Fruit fly (Drosophila melanogaster) whole organism, embryonic: ENCODE data around the gene Chpf.
A peak's percentile ranks its signal among the peaks of the same experiment; 100 is the strongest.

ENCODE experiments used
- CG11093 ChIP-seq: fragments of 200-800 bp; sonication (Bioruptor generic); IDR thresholded peaks from 3 replicates; pipeline ENCODE4 v1.3.6; 2022; ENCODE audit warnings: missing biosample characterization, missing genetic modification characterization
- CG11247 ChIP-seq: fragments of 200-800 bp; sonication (Bioruptor generic); IDR thresholded peaks from 2 replicates; pipeline ENCODE4 v1.3.6; 2022; ENCODE audit warnings: missing biosample characterization, missing genetic modification characterization
- CG11560 ChIP-seq: fragments of 200-800 bp; sonication (Bioruptor generic); IDR thresholded peaks from 3 replicates; pipeline ENCODE4 v1.3.6; 2022; ENCODE audit warnings: missing biosample characterization, missing genetic modification characterization
- CG12942 ChIP-seq: fragments of 200-800 bp; sonication (Bioruptor generic); optimal IDR thresholded peaks from 3 replicates; lab custom pipeline; 2016; ENCODE audit warnings: missing biosample characterization, missing genetic modification characterization
- CG13287 ChIP-seq: fragments of 200-800 bp; sonication (Bioruptor generic); IDR thresholded peaks from 2 replicates; pipeline ENCODE4 v1.3.6; 2022; ENCODE audit warnings: missing biosample characterization, missing genetic modification characterization; ENCODE audit not compliant: partially characterized antibody
- CG1603 ChIP-seq: fragments of 200-800 bp; sonication (Bioruptor generic); optimal IDR thresholded peaks from 2 replicates; lab custom pipeline; 2019; ENCODE audit warnings: missing biosample characterization, mild to moderate bottlenecking, missing genetic modification characterization, moderate library complexity
- CG18262 ChIP-seq: fragments of 200-800 bp; optimal IDR thresholded peaks from 3 replicates; lab custom pipeline; 2019; ENCODE audit warnings: missing biosample characterization, mild to moderate bottlenecking, missing genetic modification characterization, moderate library complexity
- CG2129 ChIP-seq: fragments of 200-800 bp; sonication (Bioruptor generic); IDR thresholded peaks from 2 replicates; pipeline ENCODE4 v1.3.6; 2022; ENCODE audit warnings: missing biosample characterization, missing genetic modification characterization; ENCODE audit not compliant: partially characterized antibody
- CG2889 ChIP-seq: fragments of 200-800 bp; sonication (Bioruptor generic); IDR thresholded peaks from 3 replicates; pipeline ENCODE4 v1.3.6; 2022; ENCODE audit warnings: missing biosample characterization, missing genetic modification characterization
- CG31388 ChIP-seq: fragments of 200-800 bp; sonication (Bioruptor generic); optimal IDR thresholded peaks from 2 replicates; lab custom pipeline; 2016; ENCODE audit warnings: missing biosample characterization, missing genetic modification characterization
- CG3281 ChIP-seq: fragments of 200-800 bp; sonication (Bioruptor generic); optimal IDR thresholded peaks from 3 replicates; lab custom pipeline; 2017; ENCODE audit warnings: missing biosample characterization, mild to moderate bottlenecking, missing genetic modification characterization
- CG34224 ChIP-seq: fragments of 200-800 bp; sonication (Bioruptor generic); IDR thresholded peaks from 3 replicates; pipeline ENCODE4 v1.3.6; 2022; ENCODE audit warnings: missing biosample characterization, missing genetic modification characterization; ENCODE audit not compliant: partially characterized antibody
- CG4360 ChIP-seq: fragments of 200-800 bp; sonication (Bioruptor generic); IDR thresholded peaks from 2 replicates; pipeline ENCODE4 v1.3.6; 2022; ENCODE audit warnings: missing biosample characterization, missing genetic modification characterization
- CG6791 ChIP-seq: fragments of 200-800 bp; sonication (Bioruptor generic); IDR thresholded peaks from 3 replicates; pipeline ENCODE4 v1.3.6; 2022; ENCODE audit warnings: missing biosample characterization, missing genetic modification characterization; ENCODE audit not compliant: partially characterized antibody
- CG7963 ChIP-seq: fragments of 200-800 bp; sonication (Bioruptor generic); IDR thresholded peaks from 3 replicates; pipeline ENCODE4 v1.3.6; 2022; ENCODE audit warnings: missing biosample characterization, missing genetic modification characterization; ENCODE audit not compliant: partially characterized antibody
- Elba2 ChIP-seq: fragments of 200-800 bp; sonication (Bioruptor generic); optimal IDR thresholded peaks from 3 replicates; lab custom pipeline; 2016; ENCODE audit warnings: missing biosample characterization, missing genetic modification characterization
- Ets97D ChIP-seq: fragments of 200-800 bp; sonication (Bioruptor generic); optimal IDR thresholded peaks from 3 replicates; lab custom pipeline; 2016; ENCODE audit warnings: missing biosample characterization, missing genetic modification characterization
- Hey ChIP-seq: fragments of 200-800 bp; sonication (Bioruptor generic); optimal IDR thresholded peaks from 3 replicates; lab custom pipeline; 2018; ENCODE audit warnings: missing biosample characterization, mild to moderate bottlenecking, missing genetic modification characterization
- Jarid2 ChIP-seq: fragments of 200-800 bp; sonication (Bioruptor generic); optimal IDR thresholded peaks from 3 replicates; lab custom pipeline; 2017; ENCODE audit warnings: mild to moderate bottlenecking, missing biosample characterization, missing genetic modification reagents, missing genetic modification characterization
- MESR4 ChIP-seq: fragments of 200-800 bp; sonication (Bioruptor generic); optimal IDR thresholded peaks from 2 replicates; lab custom pipeline; 2018; ENCODE audit warnings: missing biosample characterization, mild to moderate bottlenecking, missing genetic modification characterization, moderate library complexity
- Nf-YC ChIP-seq: fragments of 200-800 bp; optimal IDR thresholded peaks from 3 replicates; lab custom pipeline; 2019; ENCODE audit warnings: missing biosample characterization, mild to moderate bottlenecking, missing genetic modification characterization, moderate library complexity
- Oli ChIP-seq: fragments of 200-800 bp; sonication (Bioruptor generic); optimal IDR thresholded peaks from 2 replicates; lab custom pipeline; 2018; ENCODE audit warnings: missing biosample characterization, mild to moderate bottlenecking, missing genetic modification characterization, moderate library complexity
- Scr ChIP-seq: fragments of 200-800 bp; sonication (Bioruptor generic); IDR thresholded peaks from 2 replicates; pipeline ENCODE4 v1.3.6; 2022; ENCODE audit warnings: missing biosample characterization, missing genetic modification characterization; ENCODE audit not compliant: partially characterized antibody
- Six4 ChIP-seq: fragments of 200-800 bp; sonication (Bioruptor generic); optimal IDR thresholded peaks from 2 replicates; lab custom pipeline; 2016; ENCODE audit warnings: missing biosample characterization, missing genetic modification characterization
- Sry-δ ChIP-seq: fragments of 200-800 bp; sonication (Bioruptor generic); optimal IDR thresholded peaks from 2 replicates; lab custom pipeline; 2016; ENCODE audit warnings: missing biosample characterization, missing genetic modification characterization
- Xrp1 ChIP-seq: fragments of 200-800 bp; sonication (Bioruptor generic); IDR thresholded peaks from 2 replicates; pipeline ENCODE4 v1.3.6; 2022; ENCODE audit warnings: missing biosample characterization, missing genetic modification characterization
- abd-A ChIP-seq: fragments of 200-800 bp; sonication (Bioruptor generic); optimal IDR thresholded peaks from 3 replicates; lab custom pipeline; 2019; ENCODE audit warnings: missing biosample characterization, mild to moderate bottlenecking, missing genetic modification characterization, moderate library complexity
- amos ChIP-seq: fragments of 200-800 bp; sonication (Bioruptor generic); IDR thresholded peaks from 2 replicates; pipeline ENCODE4 v1.3.6; 2022; ENCODE audit warnings: missing biosample characterization, missing genetic modification characterization; ENCODE audit not compliant: partially characterized antibody
- bbx ChIP-seq: fragments of 200-800 bp; sonication (Bioruptor generic); IDR thresholded peaks from 2 replicates; pipeline ENCODE4 v1.3.6; 2022; ENCODE audit warnings: missing biosample characterization, missing genetic modification characterization; ENCODE audit not compliant: partially characterized antibody
- bcd ChIP-seq: fragments of 200-800 bp; sonication (Bioruptor generic); optimal IDR thresholded peaks from 2 replicates; lab custom pipeline; 2017; ENCODE audit warnings: missing biosample characterization, mild to moderate bottlenecking, missing genetic modification characterization
- bsh ChIP-seq, 2 experiments: fragments of 200-800 bp; sonication (Bioruptor generic); optimal IDR thresholded peaks; 2 replicates each; lab custom pipeline; 2017 to 2018; ENCODE audit warnings: mild to moderate bottlenecking in 2 of 2, missing biosample characterization in 2 of 2, missing genetic modification characterization in 2 of 2, moderate library complexity in 1 of 2
- da ChIP-seq: fragments of 200-800 bp; sonication (Bioruptor generic); optimal IDR thresholded peaks from 2 replicates; lab custom pipeline; 2016; ENCODE audit warnings: missing biosample characterization, missing genetic modification characterization
- dm ChIP-seq: fragments of 200-800 bp; sonication (Bioruptor generic); optimal IDR thresholded peaks from 3 replicates; lab custom pipeline; 2016; ENCODE audit warnings: missing biosample characterization, missing genetic modification characterization
- dmrt11E ChIP-seq: fragments of 200-800 bp; sonication (Bioruptor generic); optimal IDR thresholded peaks from 3 replicates; lab custom pipeline; 2018; ENCODE audit warnings: missing biosample characterization, mild to moderate bottlenecking, missing genetic modification characterization, moderate library complexity
- dysf ChIP-seq: fragments of 200-800 bp; sonication (Bioruptor generic); IDR thresholded peaks from 3 replicates; pipeline ENCODE4 v1.3.6; 2022; ENCODE audit warnings: missing biosample characterization, missing genetic modification characterization
- grau ChIP-seq: fragments of 200-800 bp; optimal IDR thresholded peaks from 3 replicates; lab custom pipeline; 2019; ENCODE audit warnings: missing biosample characterization, mild to moderate bottlenecking, missing genetic modification characterization, moderate library complexity
- hkb ChIP-seq, 2 experiments: fragments of 200-800 bp in 1 of 2; fragments of >200 bp in 1 of 2; sonication (Bioruptor generic) in 1 of 2; IDR thresholded peaks in 1 of 2; optimal IDR thresholded peaks in 1 of 2; 2 replicates each; pipeline versions ENCODE4 v1.3.6 to Lab custom; 2017 to 2022; ENCODE audit warnings: missing biosample characterization in 1 of 2, missing genetic modification characterization in 1 of 2
- ind ChIP-seq: fragments of 200-800 bp; sonication (Bioruptor generic); optimal IDR thresholded peaks from 3 replicates; lab custom pipeline; 2016; ENCODE audit warnings: missing biosample characterization, missing genetic modification characterization
- nerfin-2 ChIP-seq: fragments of 200-800 bp; sonication (Bioruptor generic); IDR thresholded peaks from 2 replicates; pipeline ENCODE4 v1.3.6; 2022; ENCODE audit warnings: missing biosample characterization, missing genetic modification characterization; ENCODE audit not compliant: partially characterized antibody
- nom ChIP-seq: fragments of 200-800 bp; sonication (Bioruptor generic); optimal IDR thresholded peaks from 2 replicates; lab custom pipeline; 2017; ENCODE audit warnings: missing biosample characterization, missing genetic modification characterization, mild to moderate bottlenecking, moderate library complexity, missing genetic modification reagents
- slp2 ChIP-seq: fragments of 200-800 bp; sonication (Bioruptor generic); optimal IDR thresholded peaks from 2 replicates; lab custom pipeline; 2016; ENCODE audit warnings: missing biosample characterization, missing genetic modification characterization

The Chpf gene

DNA sequence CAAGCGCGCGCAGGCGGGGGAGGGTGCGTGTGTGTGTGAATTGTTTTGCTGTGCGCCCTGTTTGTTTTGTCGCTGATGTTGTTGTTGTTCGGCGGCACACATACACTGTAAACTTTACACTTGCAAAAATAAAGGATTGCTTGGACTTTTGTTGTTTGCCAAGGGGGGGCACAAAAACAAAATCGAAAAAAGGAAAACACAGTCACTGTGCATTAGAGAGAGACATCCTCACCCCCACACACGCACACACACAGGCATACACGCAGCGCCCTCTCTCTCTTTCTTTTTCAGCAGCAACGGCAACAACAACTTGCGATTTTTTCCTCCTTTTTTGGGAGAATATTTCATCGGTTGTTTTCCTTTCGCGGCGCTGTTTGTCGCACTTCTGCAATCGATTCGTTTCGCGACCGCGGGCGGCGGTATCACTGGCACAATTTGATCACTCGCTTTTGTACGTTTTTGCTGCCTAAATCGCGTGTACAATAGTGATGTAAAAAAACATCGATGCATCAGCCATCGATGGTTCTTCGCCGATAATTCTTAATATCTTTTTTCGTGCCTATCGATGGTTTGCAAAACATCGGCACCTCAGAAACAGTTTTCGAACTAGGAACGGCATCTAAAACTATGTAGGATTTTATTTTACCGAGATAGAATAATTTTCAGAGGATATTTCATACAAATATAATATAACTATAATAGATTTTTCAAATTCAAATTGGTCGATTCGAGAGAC, 22.2 kb downstream of the Chpf start, which contains the start of gene hep (continued):
- TF ChIP-seq Hey (tag; lab: Kevin White, UChicago) (no peak), Ets97D (no peak), amos (GFP tag; lab: Robert Waterston, UW) (peak; percentile 95), nerfin-2 (GFP tag; lab: Robert Waterston, UW) (peak; percentile 79), CG11093 (GFP tag; lab: Robert Waterston, UW) (no peak), MESR4 (GFP tag; lab: Kevin White, UChicago) (peak; percentile 83), CG6791 (GFP tag; lab: Robert Waterston, UW) (peak; percentile 92), Elba2 (no peak), dm (peak; percentile 30), bsh (GFP tag; optimal IDR thresholded peaks at IDR 0.05; lab: Kevin White, UChicago) (peak in 1 of 2 experiments; percentile 44), CG31388 (no peak), Scr (peak; percentile 82), Jarid2 (no peak), nom (GFP tag; lab: Kevin White, UChicago) (peak; percentile 35), CG11560 (tag; lab: Robert Waterston, UW) (no peak), bbx (GFP tag; lab: Robert Waterston, UW) (peak; percentile 89), Xrp1 (GFP tag; lab: Robert Waterston, UW) (no peak), CG2129 (peak; percentile 57), CG7963 (GFP tag; lab: Robert Waterston, UW) (peak; percentile 86), slp2 (GFP tag; lab: Kevin White, UChicago) (no peak), dmrt11E (tag; lab: Kevin White, UChicago) (no peak), da (GFP tag; lab: Kevin White, UChicago) (no peak), CG4360 (GFP tag; lab: Robert Waterston, UW) (peak; percentile 89), CG34224 (GFP tag; lab: Robert Waterston, UW) (peak; percentile 54), grau (tag; lab: Kevin White, UChicago) (no peak), Nf-YC (no peak), Sry-δ (peak; percentile 82), dysf (no peak), CG3281 (GFP tag; lab: Kevin White, UChicago) (no peak), bcd (GFP tag; lab: Kevin White, UChicago) (no peak), Oli (tag; lab: Kevin White, UChicago) (no peak), CG1603 (tag; lab: Kevin White, UChicago) (peak; percentile 17), CG2889 (GFP tag; lab: Robert Waterston, UW) (no peak), abd-A (tag; lab: Kevin White, UChicago) (no peak), ind (GFP tag; lab: Kevin White, UChicago) (no peak), CG18262 (tag; lab: Kevin White, UChicago) (no peak), CG11247 (no peak), CG13287 (peak; percentile 75), Six4 (no peak), hkb (optimal IDR thresholded peaks at IDR 0.05; lab: Kevin White, UChicago) (no peak), hkb (GFP tag; IDR thresholded peaks at IDR 0.05; lab: Robert Waterston, UW) (no peak), CG12942 (no peak)
